Fruit fly (Drosophila melanogaster) whole organism, embryonic: Measurements from ENCODE around the gene yellow-e.

Experiments used
- Atf-2 ChIP-seq: fragments of 200-800 bp; sonication (Bioruptor generic); optimal IDR thresholded peaks from 2 replicates; lab custom pipeline; 2016; ENCODE audit warnings: missing biosample characterization, missing genetic modification characterization
- B-H1 ChIP-seq: fragments of 200-800 bp; sonication (Bioruptor generic); IDR thresholded peaks from 3 replicates; pipeline ENCODE4 v1.3.6; 2022; ENCODE audit warnings: missing biosample characterization, missing genetic modification characterization
- BEAF-32 ChIP-seq: fragments of 200-800 bp; sonication (Bioruptor generic); optimal IDR thresholded peaks from 3 replicates; lab custom pipeline; 2017; ENCODE audit warnings: missing biosample characterization, missing genetic modification characterization, mild to moderate bottlenecking, moderate library complexity, missing genetic modification reagents
- CG10462 ChIP-seq: fragments of 200-800 bp; sonication (Bioruptor generic); optimal IDR thresholded peaks from 2 replicates; lab custom pipeline; 2016; ENCODE audit warnings: missing biosample characterization, missing genetic modification characterization
- CG15011 ChIP-seq: fragments of 200-800 bp; sonication (Bioruptor generic); optimal IDR thresholded peaks from 3 replicates; lab custom pipeline; 2018; ENCODE audit warnings: missing biosample characterization, mild to moderate bottlenecking, missing genetic modification characterization
- CG2889 ChIP-seq: fragments of 200-800 bp; sonication (Bioruptor generic); IDR thresholded peaks from 3 replicates; pipeline ENCODE4 v1.3.6; 2022; ENCODE audit warnings: missing biosample characterization, missing genetic modification characterization
- CG3065 ChIP-seq: fragments of 200-800 bp; sonication (Bioruptor generic); optimal IDR thresholded peaks from 2 replicates; lab custom pipeline; 2016; ENCODE audit warnings: missing biosample characterization, missing genetic modification characterization
- CG33213 ChIP-seq: fragments of 200-800 bp; sonication (Bioruptor generic); optimal IDR thresholded peaks from 3 replicates; lab custom pipeline; 2016; ENCODE audit warnings: missing biosample characterization, missing genetic modification characterization
- CG34376 ChIP-seq: fragments of 200-800 bp; sonication (Bioruptor generic); optimal IDR thresholded peaks from 2 replicates; lab custom pipeline; 2018; ENCODE audit warnings: missing biosample characterization, mild to moderate bottlenecking, missing genetic modification characterization
- CG4707 ChIP-seq: fragments of 200-800 bp; sonication (Bioruptor generic); optimal IDR thresholded peaks from 2 replicates; lab custom pipeline; 2018; ENCODE audit warnings: missing biosample characterization, mild to moderate bottlenecking, missing genetic modification characterization, moderate library complexity
- CG6254 ChIP-seq: fragments of 200-800 bp; sonication (Bioruptor generic); optimal IDR thresholded peaks from 3 replicates; lab custom pipeline; 2017; ENCODE audit warnings: mild to moderate bottlenecking, missing biosample characterization, missing genetic modification reagents, missing genetic modification characterization
- CG9609 ChIP-seq: fragments of 200-800 bp; sonication (Bioruptor generic); optimal IDR thresholded peaks from 3 replicates; lab custom pipeline; 2016; ENCODE audit warnings: missing biosample characterization, missing genetic modification characterization
- CTCF ChIP-seq: fragments of 200-800 bp; sonication (Bioruptor generic); optimal IDR thresholded peaks from 2 replicates; lab custom pipeline; 2017; ENCODE audit warnings: missing biosample characterization, mild to moderate bottlenecking, missing genetic modification characterization, moderate library complexity
- D19A ChIP-seq: fragments of 200-800 bp; optimal IDR thresholded peaks from 3 replicates; lab custom pipeline; 2019; ENCODE audit warnings: missing biosample characterization, mild to moderate bottlenecking, missing genetic modification characterization, moderate library complexity
- Deaf1 ChIP-seq: fragments of 200-800 bp; optimal IDR thresholded peaks from 3 replicates; lab custom pipeline; 2019; ENCODE audit warnings: missing biosample characterization, mild to moderate bottlenecking, missing genetic modification characterization, moderate library complexity
- Dfd ChIP-seq, 2 experiments: fragments of >200 bp; optimal IDR thresholded peaks; 2 replicates each; lab custom pipeline; 2017; ENCODE audit warnings: missing biosample characterization in 2 of 2, missing genetic modification characterization in 2 of 2
- Dref ChIP-seq: fragments of 200-800 bp; sonication (Bioruptor generic); IDR thresholded peaks from 2 replicates; pipeline ENCODE4 v1.3.6; 2022; ENCODE audit warnings: missing biosample characterization, missing genetic modification characterization
- Ets65A ChIP-seq: fragments of 200-800 bp; sonication (Bioruptor generic); peaks from one replicate; lab custom pipeline; 2016; ENCODE audit warnings: missing biosample characterization, missing genetic modification characterization
- H2.0 ChIP-seq: fragments of 200-800 bp; sonication (Bioruptor generic); IDR thresholded peaks from 2 replicates; pipeline ENCODE4 v1.3.6; 2022; ENCODE audit warnings: missing biosample characterization, missing genetic modification characterization
- Mrtf ChIP-seq: fragments of 200-800 bp; sonication (Bioruptor generic); IDR thresholded peaks from 3 replicates; pipeline ENCODE4 v1.3.6; 2022; ENCODE audit warnings: missing biosample characterization, missing genetic modification characterization
- NC2α ChIP-seq: fragments of 200-800 bp; sonication (Bioruptor generic); optimal IDR thresholded peaks from 2 replicates; lab custom pipeline; 2016; ENCODE audit warnings: missing biosample characterization, missing genetic modification characterization
- Nf-YC ChIP-seq: fragments of 200-800 bp; optimal IDR thresholded peaks from 3 replicates; lab custom pipeline; 2019; ENCODE audit warnings: missing biosample characterization, mild to moderate bottlenecking, missing genetic modification characterization, moderate library complexity
- Opbp ChIP-seq: fragments of 200-800 bp; sonication (Bioruptor generic); IDR thresholded peaks from 3 replicates; pipeline ENCODE4 v1.3.6; 2022; ENCODE audit warnings: missing biosample characterization, missing genetic modification characterization; ENCODE audit not compliant: partially characterized antibody
- ara ChIP-seq: fragments of 200-800 bp; sonication (Bioruptor generic); IDR thresholded peaks from 2 replicates; pipeline ENCODE4 v1.3.6; 2022; ENCODE audit warnings: missing biosample characterization, missing genetic modification characterization
- btn ChIP-seq: fragments of 200-800 bp; sonication (Bioruptor generic); optimal IDR thresholded peaks from 2 replicates; lab custom pipeline; 2016; ENCODE audit warnings: missing biosample characterization, missing genetic modification characterization
- cg ChIP-seq: fragments of 200-800 bp; sonication (Bioruptor generic); optimal IDR thresholded peaks from 3 replicates; lab custom pipeline; 2019; ENCODE audit warnings: missing biosample characterization, mild to moderate bottlenecking, missing genetic modification characterization, moderate library complexity
- chif ChIP-seq, 2 experiments: fragments of 200-800 bp; sonication (Bioruptor generic); optimal IDR thresholded peaks; 3 replicates each; lab custom pipeline; 2016; ENCODE audit warnings: missing biosample characterization in 2 of 2, missing genetic modification characterization in 2 of 2
- dpn ChIP-seq, 2 experiments: fragments of 200-800 bp; sonication (Bioruptor generic); optimal IDR thresholded peaks; 3 replicates each; lab custom pipeline; 2016; ENCODE audit warnings: missing biosample characterization in 2 of 2, missing genetic modification characterization in 2 of 2
- fru ChIP-seq: fragments of >200 bp; optimal IDR thresholded peaks from 2 replicates; lab custom pipeline; 2017
- gcm ChIP-seq: fragments of 200-800 bp; sonication (Bioruptor generic); optimal IDR thresholded peaks from 2 replicates; lab custom pipeline; 2019; ENCODE audit warnings: missing biosample characterization, mild to moderate bottlenecking, missing genetic modification characterization, moderate library complexity
- gfzf ChIP-seq: fragments of 200-800 bp; sonication (Bioruptor generic); optimal IDR thresholded peaks from 2 replicates; lab custom pipeline; 2016; ENCODE audit warnings: missing biosample characterization, mild to moderate bottlenecking, missing genetic modification characterization, moderate library complexity
- inv ChIP-seq: fragments of 200-800 bp; sonication (Bioruptor generic); IDR thresholded peaks from 2 replicates; pipeline ENCODE4 v1.3.6; 2022; ENCODE audit warnings: missing biosample characterization, missing genetic modification characterization; ENCODE audit not compliant: partially characterized antibody
- kah ChIP-seq: fragments of 200-800 bp; sonication (Bioruptor generic); optimal IDR thresholded peaks from 2 replicates; lab custom pipeline; 2018; ENCODE audit warnings: missing biosample characterization, mild to moderate bottlenecking, missing genetic modification characterization
- klu ChIP-seq: fragments of 200-800 bp; sonication (Bioruptor generic); IDR thresholded peaks from 2 replicates; pipeline ENCODE4 v1.3.6; 2022; ENCODE audit warnings: missing biosample characterization, missing genetic modification characterization
- lmd ChIP-seq: fragments of 200-800 bp; sonication (Bioruptor generic); IDR thresholded peaks from 2 replicates; pipeline ENCODE4 v1.3.6; 2022; ENCODE audit warnings: missing biosample characterization, missing genetic modification characterization
- lola ChIP-seq, 3 experiments: fragments of >200 bp in 2 of 3; fragments of 200-800 bp in 1 of 3; sonication (Bioruptor generic) in 1 of 3; optimal IDR thresholded peaks; 2 replicates each; lab custom pipeline; 2017 to 2019; ENCODE audit warnings: missing biosample characterization in 3 of 3, missing genetic modification characterization in 3 of 3, mild to moderate bottlenecking in 1 of 3, moderate library complexity in 1 of 3
- prd ChIP-seq, 3 experiments: fragments of >200 bp in 2 of 3; fragments of 200-800 bp in 1 of 3; sonication (Bioruptor generic) in 1 of 3; optimal IDR thresholded peaks in 2 of 3; IDR thresholded peaks in 1 of 3; 2 replicates in 2 of 3; 3 replicates in 1 of 3; pipeline versions ENCODE4 v1.3.6 to Lab custom; 2017 to 2022; ENCODE audit warnings: missing biosample characterization in 1 of 3, missing genetic modification characterization in 1 of 3
- pum ChIP-seq: fragments of 200-800 bp; sonication (Bioruptor generic); optimal IDR thresholded peaks from 2 replicates; lab custom pipeline; 2016; ENCODE audit warnings: missing biosample characterization, missing genetic modification characterization
- ro ChIP-seq: fragments of 200-800 bp; sonication (Bioruptor generic); IDR thresholded peaks from 2 replicates; pipeline ENCODE4 v1.3.6; 2022; ENCODE audit warnings: missing biosample characterization, missing genetic modification characterization
- sima ChIP-seq: fragments of 200-800 bp; sonication (Bioruptor generic); optimal IDR thresholded peaks from 2 replicates; lab custom pipeline; 2016; ENCODE audit warnings: missing biosample characterization, missing genetic modification characterization
- slp2 ChIP-seq: fragments of 200-800 bp; sonication (Bioruptor generic); optimal IDR thresholded peaks from 2 replicates; lab custom pipeline; 2016; ENCODE audit warnings: missing biosample characterization, missing genetic modification characterization
- sr ChIP-seq: fragments of 200-800 bp; sonication (Bioruptor generic); IDR thresholded peaks from 3 replicates; pipeline ENCODE4 v1.3.6; 2022; ENCODE audit warnings: missing biosample characterization, missing genetic modification characterization
- tin ChIP-seq: fragments of 200-800 bp; sonication (Bioruptor generic); optimal IDR thresholded peaks from 3 replicates; lab custom pipeline; 2016; ENCODE audit warnings: missing biosample characterization, missing genetic modification characterization
- toy ChIP-seq: fragments of 200-800 bp; sonication (Bioruptor generic); IDR thresholded peaks from 2 replicates; pipeline ENCODE4 v1.3.6; 2022; ENCODE audit warnings: missing biosample characterization, missing genetic modification characterization
- tx ChIP-seq: fragments of 200-800 bp; sonication (Bioruptor generic); optimal IDR thresholded peaks from 2 replicates; lab custom pipeline; 2016; ENCODE audit warnings: missing biosample characterization, missing genetic modification characterization
- wek ChIP-seq: fragments of 200-800 bp; sonication (Bioruptor generic); optimal IDR thresholded peaks from 3 replicates; lab custom pipeline; 2018; ENCODE audit warnings: missing biosample characterization, mild to moderate bottlenecking, missing genetic modification characterization, moderate library complexity

Gene yellow-e

DNA sequence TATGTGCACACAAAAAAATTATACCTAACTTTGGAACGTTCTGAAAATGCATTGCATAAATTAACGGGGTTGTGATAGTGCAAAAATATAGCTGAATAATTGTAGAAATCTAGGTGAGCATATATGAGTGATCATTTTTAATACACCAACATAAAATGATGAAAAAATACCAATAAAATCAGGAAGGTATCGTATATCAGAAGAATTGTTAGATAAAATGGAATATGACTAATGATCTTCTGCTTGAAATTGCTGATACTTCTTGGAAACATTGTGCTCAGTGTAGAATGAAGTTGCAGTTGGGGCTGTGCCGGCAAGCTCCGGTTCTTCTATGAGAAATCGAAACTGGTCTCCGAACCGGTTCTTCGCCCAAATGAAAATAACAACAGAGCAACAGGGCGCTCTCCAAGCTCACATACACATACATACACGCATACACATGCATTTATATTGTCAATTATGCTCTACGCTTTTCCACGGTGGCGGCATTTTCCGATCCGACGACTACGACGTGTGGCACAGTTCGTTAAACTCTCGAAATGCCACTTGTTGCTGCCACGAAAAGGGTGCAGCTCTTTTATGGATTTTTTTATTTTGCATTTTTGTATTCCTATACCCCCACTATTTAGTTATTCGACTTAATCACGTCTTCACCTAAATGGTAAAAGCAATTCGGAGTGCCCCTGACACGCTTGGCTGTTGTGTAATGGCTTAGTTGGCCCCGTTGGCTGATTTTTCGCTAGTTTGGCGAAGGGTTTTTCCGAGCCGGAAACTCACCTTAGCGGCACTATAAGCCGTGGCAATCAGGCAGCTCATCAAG is 14.0 kb downstream of the yellow-e start (continued):
- peak; percentile 53; the same call in 1 of the 2 replicates for TF ChIP-seq toy (GFP tag; lab: Robert Waterston, UW)
- peak; percentile 67; the same call in 1 of the 3 replicates for TF ChIP-seq Mrtf (GFP tag; lab: Robert Waterston, UW)
- peak; percentile 90 to 92 for TF ChIP-seq dpn (GFP tag; optimal IDR thresholded peaks at IDR 0.05; lab: Kevin White, UChicago)
- TF ChIP-seq CG34376 (GFP tag; lab: Kevin White, UChicago), result no peak
- TF ChIP-seq ro, result peak; percentile 71; the same call in 1 of the 2 replicates
- no peak for TF ChIP-seq prd (optimal IDR thresholded peaks at IDR 0.05; lab: Kevin White, UChicago)
- peak; percentile 89 for TF ChIP-seq prd (GFP tag; IDR thresholded peaks at IDR 0.05; lab: Robert Waterston, UW)
- peak; percentile 79 for TF ChIP-seq H2.0
- peak; percentile 82 for TF ChIP-seq CG6254
- no peak for TF ChIP-seq fru (lab: Kevin White, UChicago)
- peak; percentile 77 for TF ChIP-seq slp2
- peak; percentile 86 for TF ChIP-seq tx
- peak; percentile 89 for TF ChIP-seq pum
- TF ChIP-seq Atf-2 (GFP tag; lab: Kevin White, UChicago), result peak; percentile 91
- no peak for TF ChIP-seq Opbp
- peak; percentile 80 for TF ChIP-seq NC2α (GFP tag; lab: Kevin White, UChicago)
- peak in 1 of 3 experiments; percentile 94 for TF ChIP-seq lola (GFP tag; optimal IDR thresholded peaks at IDR 0.05; lab: Kevin White, UChicago)
- TF ChIP-seq btn (GFP tag; lab: Kevin White, UChicago), result peak; percentile 70
- no peak for TF ChIP-seq inv

DNA sequence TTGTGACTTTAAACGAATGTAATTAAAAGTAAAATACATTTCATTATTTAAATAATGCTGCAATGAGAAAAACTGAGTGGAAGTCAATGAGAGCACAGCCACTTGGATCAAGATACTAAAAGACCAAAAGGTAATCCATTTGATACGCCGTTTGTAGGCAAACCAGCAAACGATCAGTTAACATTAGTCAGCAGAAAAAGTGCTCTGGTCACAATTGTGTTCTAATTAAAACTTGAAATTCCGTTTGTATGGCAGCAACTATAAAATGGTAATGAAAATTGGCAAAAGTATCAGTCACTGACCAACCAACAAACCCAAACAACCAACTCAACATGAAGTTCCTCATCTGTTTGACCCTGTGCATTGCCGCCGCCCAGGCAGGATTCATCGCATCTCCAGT is 17.6 kb downstream of the yellow-e start, which contains the start of gene CG14377:
Gene CG14377, plus strand, starts transcription at position 301 of the 400 bp plus-strand sequence.
- 0 out of 2 replicates have a peak, but pooled peaks have one; percentile 19 for TF ChIP-seq Dref (GFP tag; lab: Robert Waterston, UW)
- TF ChIP-seq kah (GFP tag; lab: Kevin White, UChicago), result no peak
- no peak for TF ChIP-seq CG10462 (GFP tag; lab: Kevin White, UChicago)
- no peak for TF ChIP-seq D19A (tag; lab: Kevin White, UChicago)

DNA sequence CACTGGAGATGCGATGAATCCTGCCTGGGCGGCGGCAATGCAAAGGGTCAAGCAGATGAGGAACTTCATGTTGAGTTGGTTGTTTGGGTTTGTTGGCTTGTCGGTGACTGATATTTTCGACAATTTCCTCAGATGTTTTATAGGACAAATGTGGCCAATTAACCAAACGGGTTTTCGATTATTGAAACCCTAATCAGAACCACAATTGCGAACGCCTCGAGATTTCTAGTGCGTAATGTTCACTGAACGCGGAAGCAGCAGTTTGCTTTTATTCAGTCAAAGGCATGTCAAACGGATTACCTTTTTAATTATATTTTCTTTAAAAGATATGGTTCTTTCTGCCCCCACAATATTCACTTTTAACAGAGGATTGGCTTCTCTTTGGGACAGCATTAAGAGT is 18.0 kb downstream of the yellow-e start, which contains the start of gene CG14374:
Gene CG14374, minus strand, starts transcription at position 101 of the 400 bp plus-strand sequence.
- TF ChIP-seq CG2889, result no peak
- no peak for TF ChIP-seq tin (GFP tag; lab: Kevin White, UChicago)
- TF ChIP-seq Ets65A, result peak; percentile 81

DNA sequence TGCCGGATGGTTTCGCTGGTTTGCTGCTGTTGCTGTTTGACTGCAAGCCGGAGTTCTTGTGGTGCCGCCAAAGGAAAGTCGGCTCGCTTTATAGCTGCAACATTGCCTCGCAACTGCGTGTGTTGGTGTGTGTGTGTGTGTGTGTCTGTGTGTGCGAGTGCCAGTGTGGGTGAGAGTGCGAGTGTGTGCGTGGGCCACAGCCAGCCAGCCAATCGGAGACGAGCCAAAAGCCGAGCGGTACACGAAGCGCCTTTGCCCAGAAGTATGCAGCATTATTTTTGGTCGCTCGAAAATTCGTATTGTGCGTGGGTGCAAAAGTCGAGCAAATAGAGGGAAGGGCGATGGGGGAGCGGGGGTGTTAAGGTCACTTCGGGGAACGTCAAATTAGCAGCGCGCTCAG is 20.0 kb downstream of the yellow-e start, which contains the start of gene CCHa2:
Gene CCHa2, minus strand, starts transcription at position 65 of the 400 bp plus-strand sequence.
- TF ChIP-seq wek (GFP tag; lab: Kevin White, UChicago), result no peak
- peak; percentile 27 for TF ChIP-seq cg (GFP tag; lab: Kevin White, UChicago)
- no peak for TF ChIP-seq chif (GFP tag; optimal IDR thresholded peaks at IDR 0.05; lab: Kevin White, UChicago)
- no peak for TF ChIP-seq klu (GFP tag; lab: Robert Waterston, UW)
- no peak for TF ChIP-seq CG4707 (GFP tag; lab: Kevin White, UChicago)
- no peak for TF ChIP-seq sima (GFP tag; lab: Kevin White, UChicago)
- no peak for TF ChIP-seq prd (optimal IDR thresholded peaks at IDR 0.05; lab: Kevin White, UChicago)
- 0 out of 3 replicates have a peak, but pooled peaks have one; percentile 14 for TF ChIP-seq prd (GFP tag; IDR thresholded peaks at IDR 0.05; lab: Robert Waterston, UW)
- no peak for TF ChIP-seq CG15011 (GFP tag; lab: Kevin White, UChicago)
- no peak for TF ChIP-seq lmd (GFP tag; lab: Robert Waterston, UW)
- no peak for TF ChIP-seq ara (GFP tag; lab: Robert Waterston, UW)
- TF ChIP-seq Nf-YC (tag; lab: Kevin White, UChicago), result peak; percentile 90
- no peak for TF ChIP-seq CG33213
- peak; percentile 84 for TF ChIP-seq Deaf1 (tag; lab: Kevin White, UChicago)
- 0 out of 3 replicates have a peak, but pooled peaks have one; percentile 21 for TF ChIP-seq sr
- no peak for TF ChIP-seq CTCF (GFP tag; lab: Kevin White, UChicago)
- no peak for TF ChIP-seq BEAF-32 (GFP tag; lab: Kevin White, UChicago)
- no peak for TF ChIP-seq gcm (GFP tag; lab: Kevin White, UChicago)
- no peak for TF ChIP-seq B-H1 (GFP tag; lab: Robert Waterston, UW)
- no peak for TF ChIP-seq CG9609 (GFP tag; lab: Kevin White, UChicago)
- TF ChIP-seq Dfd (GFP tag; optimal IDR thresholded peaks at IDR 0.05; lab: Kevin White, UChicago), result peak in 1 of 2 experiments; percentile 14
- no peak for TF ChIP-seq CG3065 (GFP tag; lab: Kevin White, UChicago)
- no peak for TF ChIP-seq gfzf (GFP tag; lab: Kevin White, UChicago)
